ENCODE assay signal across 2 worm cellular contexts in the genomic region with DNA sequence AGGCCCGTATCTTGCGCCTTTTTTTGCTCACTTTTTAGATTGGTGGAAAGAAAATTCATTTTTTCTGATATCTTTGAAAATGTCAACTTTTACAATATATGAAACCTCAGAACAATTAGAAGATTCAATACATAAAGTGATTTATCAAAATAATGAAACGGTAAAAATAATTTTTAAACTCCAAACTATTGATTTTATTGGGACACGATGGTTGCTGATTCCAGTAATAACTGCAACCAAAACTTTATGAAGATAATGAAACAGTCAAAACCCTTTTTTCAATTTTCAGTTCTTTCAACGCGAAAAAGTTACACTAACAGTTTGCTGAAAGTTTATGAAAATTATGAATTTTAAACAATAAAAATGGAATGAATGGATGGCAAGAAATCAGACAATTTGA.
A peak's percentile ranks its signal among the peaks of the same experiment; 100 is the strongest.
TF ChIP-seq lines count a peak whose summit lies in the region.

No protein-coding gene starts in this region.

TF ChIP-seq in whole organism, L4 larva, 104 proteins besides CTCF, POLR2A, EP300 and RAD21:
- TF ChIP-seq snpc-1.2 (GFP tag; IDR thresholded peaks at IDR 0.05; lab: Robert Waterston, UW): peak; percentile 75
- TF ChIP-seq zip-2 (tag; optimal IDR thresholded peaks at IDR 0.05; lab: Kevin White, UChicago): no peak

TF ChIP-seq in whole organism, young adult, 124 proteins besides CTCF, POLR2A, EP300 and RAD21:
- TF ChIP-seq tbp1 (GFP tag; optimal IDR thresholded peaks at IDR 0.05; lab: Kevin White, UChicago) (no peak), snpc-4 (GFP tag; optimal IDR thresholded peaks at IDR 0.05; lab: Kevin White, UChicago) (no peak), snpc-4 (tag; optimal IDR thresholded peaks at IDR 0.05; lab: Kevin White, UChicago) (peak in 3 of 4 experiments; percentile 26 to 59 (median 49)), zim-3 (tag; optimal IDR thresholded peaks at IDR 0.05; lab: Kevin White, UChicago) (no peak), D2030.7 (GFP tag; IDR thresholded peaks at IDR 0.05; lab: Robert Waterston, UW) (no peak), repo-1 (tag; optimal IDR thresholded peaks at IDR 0.05; lab: Kevin White, UChicago) (no peak), attf-6 (GFP tag; IDR thresholded peaks at IDR 0.05; lab: Robert Waterston, UW) (peak; percentile 76; the same call in 1 of the 2 replicates), nhr-90 (tag; optimal IDR thresholded peaks at IDR 0.05; lab: Kevin White, UChicago) (no peak), efl-1 (GFP tag; optimal IDR thresholded peaks at IDR 0.05; lab: Kevin White, UChicago) (no peak), madf-3 (GFP tag; IDR thresholded peaks at IDR 0.05; lab: Robert Waterston, UW) (no peak), unc-62 (GFP tag; optimal IDR thresholded peaks at IDR 0.05; lab: Kevin White, UChicago) (no peak), let-607 (tag; optimal IDR thresholded peaks at IDR 0.05; lab: Kevin White, UChicago) (no peak), dpl-1 (GFP tag; optimal IDR thresholded peaks at IDR 0.05; lab: Kevin White, UChicago) (no peak), sdz-38 (tag; optimal IDR thresholded peaks at IDR 0.05; lab: Kevin White, UChicago) (no peak), ZK185.1 (tag; optimal IDR thresholded peaks at IDR 0.05; lab: Kevin White, UChicago; ENCODE audit: poor library complexity, severe bottlenecking) (no peak), Y95B8A.8 (GFP tag; IDR thresholded peaks at IDR 0.05; lab: Robert Waterston, UW) (no peak)

Comparison
In these comparisons a context has a peak if more than half of its experiments do, and no peak if none do; other contexts are left out.
1. Of the 7 proteins assayed by ChIP-seq in both whole organism, young adult and whole organism, L4 larva: peak only in whole organism, young adult: snpc-4; only in whole organism, L4 larva: none; in both: none; in neither: 6.